Fruit fly (Drosophila melanogaster) whole organism, prepupa: Measurements from ENCODE around the gene CG3149.

Experiments used
- Blimp-1 ChIP-seq: fragments of 200-800 bp; sonication (Bioruptor generic); optimal IDR thresholded peaks from 3 replicates; lab custom pipeline; 2017; ENCODE audit warnings: missing biosample characterization, missing genetic modification characterization, mild to moderate bottlenecking, moderate library complexity, missing genetic modification reagents
- CG11294 ChIP-seq: fragments of 200-800 bp; sonication (Bioruptor generic); IDR thresholded peaks from 2 replicates; pipeline ENCODE4 v1.3.6; 2022; ENCODE audit warnings: missing biosample characterization, missing genetic modification characterization
- CG11762 ChIP-seq: fragments of 200-800 bp; sonication (Bioruptor generic); optimal IDR thresholded peaks from 3 replicates; lab custom pipeline; 2016; ENCODE audit warnings: missing biosample characterization, missing genetic modification characterization; ENCODE audit not compliant: insufficient read depth
- CG11902 ChIP-seq: fragments of 200-800 bp; sonication (Bioruptor generic); optimal IDR thresholded peaks from 3 replicates; lab custom pipeline; 2016; ENCODE audit warnings: missing biosample characterization, missing genetic modification characterization
- CG15336 ChIP-seq: fragments of 200-800 bp; sonication (Bioruptor generic); IDR thresholded peaks from 2 replicates; pipeline ENCODE4 v1.3.6; 2022; ENCODE audit warnings: missing biosample characterization, missing genetic modification characterization
- CG1621 ChIP-seq: fragments of 200-800 bp; sonication (Bioruptor generic); optimal IDR thresholded peaks from 3 replicates; lab custom pipeline; 2018; ENCODE audit warnings: missing biosample characterization, mild to moderate bottlenecking, missing genetic modification characterization
- CG3032 ChIP-seq: fragments of 200-800 bp; optimal IDR thresholded peaks from 2 replicates; lab custom pipeline; 2019; ENCODE audit warnings: missing biosample characterization, mild to moderate bottlenecking, missing genetic modification characterization, moderate library complexity
- CG31627 ChIP-seq: fragments of 200-800 bp; sonication (Bioruptor generic); optimal IDR thresholded peaks from 3 replicates; lab custom pipeline; 2016; ENCODE audit warnings: missing biosample characterization, missing genetic modification characterization
- CG32006 ChIP-seq: fragments of 200-800 bp; sonication (Bioruptor generic); optimal IDR thresholded peaks from 3 replicates; lab custom pipeline; 2017; ENCODE audit warnings: missing biosample characterization, mild to moderate bottlenecking, missing genetic modification characterization
- CG34406 ChIP-seq: fragments of 200-800 bp; sonication (Bioruptor generic); optimal IDR thresholded peaks from 3 replicates; lab custom pipeline; 2016; ENCODE audit warnings: missing biosample characterization, missing genetic modification characterization
- CG3919 ChIP-seq: fragments of 200-800 bp; sonication (Bioruptor generic); optimal IDR thresholded peaks from 3 replicates; lab custom pipeline; 2016; ENCODE audit warnings: missing biosample characterization, missing genetic modification characterization
- CG4318 ChIP-seq: fragments of 200-800 bp; sonication (Bioruptor generic); optimal IDR thresholded peaks from 3 replicates; lab custom pipeline; 2017; ENCODE audit warnings: missing biosample characterization, mild to moderate bottlenecking, missing genetic modification characterization
- CG6163 ChIP-seq: fragments of 200-800 bp; sonication (Bioruptor generic); IDR thresholded peaks from 3 replicates; pipeline ENCODE4 v1.3.6; 2022; ENCODE audit warnings: missing biosample characterization, missing genetic modification characterization
- CG6792 ChIP-seq: fragments of 200-800 bp; sonication (Bioruptor generic); optimal IDR thresholded peaks from 3 replicates; lab custom pipeline; 2016; ENCODE audit warnings: missing biosample characterization, missing genetic modification characterization
- CG6808 ChIP-seq: fragments of 200-800 bp; sonication (Bioruptor generic); optimal IDR thresholded peaks from 3 replicates; lab custom pipeline; 2017; ENCODE audit warnings: missing biosample characterization, missing genetic modification characterization, mild to moderate bottlenecking, moderate library complexity, missing genetic modification reagents
- CG6854 ChIP-seq: fragments of 200-800 bp; sonication (Bioruptor generic); optimal IDR thresholded peaks from 2 replicates; lab custom pipeline; 2017; ENCODE audit warnings: missing biosample characterization, mild to moderate bottlenecking, missing genetic modification characterization
- CG7368 ChIP-seq: fragments of 200-800 bp; sonication (Bioruptor generic); optimal IDR thresholded peaks from 3 replicates; lab custom pipeline; 2016; ENCODE audit warnings: missing biosample characterization, missing genetic modification characterization
- CG8319 ChIP-seq: fragments of 200-800 bp; sonication (Bioruptor generic); optimal IDR thresholded peaks from 3 replicates; lab custom pipeline; 2016; ENCODE audit warnings: missing biosample characterization, missing genetic modification characterization
- CG9139 ChIP-seq: fragments of 200-800 bp; sonication (Bioruptor generic); optimal IDR thresholded peaks from 3 replicates; lab custom pipeline; 2017; ENCODE audit warnings: missing biosample characterization, mild to moderate bottlenecking, missing genetic modification characterization
- Eip75B ChIP-seq: fragments of 200-800 bp; sonication (Bioruptor generic); optimal IDR thresholded peaks from 3 replicates; lab custom pipeline; 2016; ENCODE audit warnings: missing biosample characterization, missing genetic modification characterization
- Eip78C ChIP-seq: fragments of 200-800 bp; sonication (Bioruptor generic); peaks from one replicate; lab custom pipeline; 2016; ENCODE audit warnings: missing biosample characterization, missing genetic modification characterization
- Eip93F ChIP-seq: fragments of 200-800 bp; sonication (Bioruptor generic); optimal IDR thresholded peaks from 2 replicates; lab custom pipeline; 2016; ENCODE audit warnings: missing biosample characterization, mild to moderate bottlenecking, missing genetic modification characterization
- Ets21C ChIP-seq: fragments of 200-800 bp; sonication (Bioruptor generic); optimal IDR thresholded peaks from 3 replicates; lab custom pipeline; 2016; ENCODE audit warnings: missing biosample characterization, missing genetic modification characterization
- Ets96B ChIP-seq: fragments of 200-800 bp; optimal IDR thresholded peaks from 2 replicates; lab custom pipeline; 2019; ENCODE audit warnings: missing biosample characterization, mild to moderate bottlenecking, missing genetic modification characterization, moderate library complexity
- Gug ChIP-seq: fragments of 200-800 bp; sonication (Bioruptor generic); IDR thresholded peaks from 2 replicates; pipeline ENCODE4 v1.3.6; 2022; ENCODE audit warnings: missing biosample characterization, missing genetic modification characterization
- Hr38 ChIP-seq: sonication (Bioruptor generic); optimal IDR thresholded peaks from 2 replicates; lab custom pipeline; 2016; ENCODE audit warnings: missing biosample characterization, missing genetic modification characterization
- Hr39 ChIP-seq: fragments of 200-800 bp; sonication (Bioruptor generic); optimal IDR thresholded peaks from 2 replicates; lab custom pipeline; 2016; ENCODE audit warnings: missing biosample characterization, missing genetic modification characterization
- Lpt ChIP-seq: fragments of 200-800 bp; sonication (Bioruptor generic); optimal IDR thresholded peaks from 3 replicates; lab custom pipeline; 2016; ENCODE audit warnings: missing biosample characterization, missing genetic modification characterization
- Met ChIP-seq: fragments of 200-800 bp; sonication (Bioruptor generic); optimal IDR thresholded peaks from 3 replicates; lab custom pipeline; 2016; ENCODE audit warnings: missing biosample characterization, missing genetic modification characterization
- OdsH ChIP-seq: fragments of 200-800 bp; sonication (Bioruptor generic); optimal IDR thresholded peaks from 3 replicates; lab custom pipeline; 2016; ENCODE audit warnings: missing biosample characterization, missing genetic modification characterization
- Smox ChIP-seq: fragments of 200-800 bp; sonication (Bioruptor generic); optimal IDR thresholded peaks from 3 replicates; lab custom pipeline; 2016; ENCODE audit warnings: missing biosample characterization, missing genetic modification characterization
- Sox14 ChIP-seq: fragments of 200-800 bp; sonication (Bioruptor generic); optimal IDR thresholded peaks from 3 replicates; lab custom pipeline; 2016; ENCODE audit warnings: missing biosample characterization, missing genetic modification characterization
- Sox15 ChIP-seq: fragments of 200-800 bp; sonication (Bioruptor generic); optimal IDR thresholded peaks from 3 replicates; lab custom pipeline; 2016; ENCODE audit warnings: missing biosample characterization, missing genetic modification characterization
- achi ChIP-seq: fragments of 200-800 bp; sonication (Bioruptor generic); optimal IDR thresholded peaks from 3 replicates; lab custom pipeline; 2016; ENCODE audit warnings: missing biosample characterization, missing genetic modification characterization
- acj6 ChIP-seq: fragments of 200-800 bp; sonication (Bioruptor generic); optimal IDR thresholded peaks from 3 replicates; lab custom pipeline; 2016; ENCODE audit warnings: missing biosample characterization, missing genetic modification characterization
- cyc ChIP-seq: fragments of 200-800 bp; sonication (Bioruptor generic); optimal IDR thresholded peaks from 3 replicates; lab custom pipeline; 2016; ENCODE audit warnings: missing biosample characterization, missing genetic modification characterization
- dac ChIP-seq: fragments of 200-800 bp; sonication (Bioruptor generic); optimal IDR thresholded peaks from 2 replicates; lab custom pipeline; 2017; ENCODE audit warnings: missing biosample characterization, mild to moderate bottlenecking, missing genetic modification characterization
- dsx ChIP-seq: fragments of 200-800 bp; optimal IDR thresholded peaks from 3 replicates; lab custom pipeline; 2019; ENCODE audit warnings: missing biosample characterization, mild to moderate bottlenecking, missing genetic modification characterization, moderate library complexity; ENCODE audit not compliant: poor library complexity, severe bottlenecking
- fd59A ChIP-seq: fragments of 200-800 bp; sonication (Bioruptor generic); optimal IDR thresholded peaks from 2 replicates; lab custom pipeline; 2017; ENCODE audit warnings: missing biosample characterization, mild to moderate bottlenecking, missing genetic modification characterization, missing genetic modification reagents
- fd85E ChIP-seq: fragments of 200-800 bp; sonication (Bioruptor generic); optimal IDR thresholded peaks from 3 replicates; lab custom pipeline; 2016; ENCODE audit warnings: missing biosample characterization, missing genetic modification characterization
- fkh ChIP-seq: fragments of 200-800 bp; sonication (Bioruptor generic); optimal IDR thresholded peaks from 3 replicates; lab custom pipeline; 2017; ENCODE audit warnings: missing biosample characterization, mild to moderate bottlenecking, missing genetic modification characterization, moderate library complexity
- net ChIP-seq: fragments of 200-800 bp; sonication (Bioruptor generic); optimal IDR thresholded peaks from 3 replicates; lab custom pipeline; 2016; ENCODE audit warnings: missing biosample characterization, missing genetic modification characterization
- pdm3 ChIP-seq: fragments of 200-800 bp; sonication (Bioruptor generic); optimal IDR thresholded peaks from 3 replicates; lab custom pipeline; 2016; ENCODE audit warnings: missing biosample characterization, missing genetic modification characterization
- spab ChIP-seq: fragments of 200-800 bp; sonication (Bioruptor generic); optimal IDR thresholded peaks from 2 replicates; lab custom pipeline; 2017; ENCODE audit warnings: missing biosample characterization, mild to moderate bottlenecking, missing genetic modification characterization, missing genetic modification reagents
- ss ChIP-seq, 2 experiments: fragments of 200-800 bp; sonication (Bioruptor generic); optimal IDR thresholded peaks; 2 replicates in 1 of 2; 3 replicates in 1 of 2; lab custom pipeline; 2017 to 2018; ENCODE audit warnings: mild to moderate bottlenecking in 2 of 2, missing biosample characterization in 2 of 2, missing genetic modification characterization in 2 of 2, moderate library complexity in 1 of 2
- svp ChIP-seq: fragments of 200-800 bp; sonication (Bioruptor generic); peaks from one replicate; lab custom pipeline; 2016; ENCODE audit warnings: missing biosample characterization, missing genetic modification characterization
- topi ChIP-seq: fragments of 200-800 bp; sonication (Bioruptor generic); optimal IDR thresholded peaks from 3 replicates; lab custom pipeline; 2016; ENCODE audit warnings: missing biosample characterization, missing genetic modification characterization
- vri ChIP-seq: fragments of 200-800 bp; sonication (Bioruptor generic); optimal IDR thresholded peaks from 3 replicates; lab custom pipeline; 2016; ENCODE audit warnings: missing biosample characterization, mild to moderate bottlenecking, missing genetic modification characterization

Gene CG3149

DNA sequence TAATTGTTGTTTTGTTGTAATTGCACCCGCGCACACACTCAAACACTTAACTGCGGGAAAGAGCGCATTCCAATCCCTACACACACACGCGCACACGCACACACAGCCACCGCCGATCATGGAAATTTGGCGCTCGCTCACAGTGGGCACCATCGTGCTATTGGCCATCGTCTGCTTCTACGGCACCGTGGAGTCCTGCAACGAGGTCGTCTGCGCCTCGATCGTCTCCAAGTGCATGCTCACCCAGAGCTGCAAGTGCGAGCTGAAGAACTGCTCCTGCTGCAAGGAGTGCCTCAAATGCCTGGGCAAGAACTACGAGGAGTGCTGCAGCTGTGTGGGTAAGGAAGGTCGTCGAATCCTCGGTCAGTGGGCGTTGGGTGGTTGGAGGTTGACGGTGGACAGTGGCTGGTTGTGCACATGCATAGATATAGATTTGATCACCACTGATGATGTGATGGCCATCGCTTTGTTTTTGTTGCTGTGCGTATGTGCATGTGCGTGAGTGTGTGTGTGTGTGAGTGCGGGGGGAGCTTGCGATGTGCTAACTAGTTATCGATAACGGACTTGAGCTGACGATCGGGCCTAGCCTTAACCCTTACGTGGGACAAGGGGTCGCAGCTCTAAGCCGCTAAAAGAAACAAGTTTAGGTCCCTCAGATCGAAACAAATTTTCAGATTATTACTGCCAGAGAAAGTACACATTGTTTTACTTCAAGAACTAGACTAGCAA, 4.2 kb downstream of the CG3149 start (continued):
- 0 out of 2 replicates have a peak, but pooled peaks have one; percentile 24 for TF ChIP-seq CG15336 (GFP tag; lab: Robert Waterston, UW)
- TF ChIP-seq CG32006 (GFP tag; lab: Kevin White, UChicago): peak; percentile 37
- no peak for TF ChIP-seq spab (GFP tag; lab: Kevin White, UChicago)
- TF ChIP-seq CG11294 (GFP tag; lab: Robert Waterston, UW): no peak
- no peak for TF ChIP-seq Eip93F
- no peak for TF ChIP-seq CG3919 (GFP tag; lab: Kevin White, UChicago)
- TF ChIP-seq CG4318: no peak
- TF ChIP-seq vri (GFP tag; lab: Kevin White, UChicago): no peak
- TF ChIP-seq Hr39 (GFP tag; lab: Kevin White, UChicago): no peak
- TF ChIP-seq Eip78C (GFP tag; lab: Kevin White, UChicago): peak; percentile 78
- TF ChIP-seq fd85E (GFP tag; lab: Kevin White, UChicago): no peak
- TF ChIP-seq CG6808 (GFP tag; lab: Kevin White, UChicago): peak; percentile 5
- TF ChIP-seq CG9139 (GFP tag; lab: Kevin White, UChicago): no peak
- no peak for TF ChIP-seq CG1621 (tag; lab: Kevin White, UChicago)
- no peak for TF ChIP-seq CG34406
- no peak for TF ChIP-seq Met (GFP tag; lab: Kevin White, UChicago)
- no peak for TF ChIP-seq CG3032 (tag; lab: Kevin White, UChicago)
- no peak for TF ChIP-seq CG8319 (GFP tag; lab: Kevin White, UChicago)
- peak in 1 of 2 experiments; percentile 1 for TF ChIP-seq ss (GFP tag; optimal IDR thresholded peaks at IDR 0.05; lab: Kevin White, UChicago)
- TF ChIP-seq Ets96B: no peak
- no peak for TF ChIP-seq Sox15
- TF ChIP-seq CG7368 (GFP tag; lab: Kevin White, UChicago): no peak
- TF ChIP-seq pdm3: no peak
- TF ChIP-seq OdsH: no peak
- TF ChIP-seq CG11762 (GFP tag; lab: Kevin White, UChicago): no peak
- TF ChIP-seq Smox (GFP tag; lab: Kevin White, UChicago): no peak
- TF ChIP-seq fd59A (GFP tag; lab: Kevin White, UChicago): no peak
- no peak for TF ChIP-seq Blimp-1 (GFP tag; lab: Kevin White, UChicago)
- TF ChIP-seq Gug: no peak
- no peak for TF ChIP-seq dac (GFP tag; lab: Kevin White, UChicago)
- TF ChIP-seq Sox14 (GFP tag; lab: Kevin White, UChicago): no peak
- TF ChIP-seq svp (GFP tag; lab: Kevin White, UChicago): peak; percentile 51
- TF ChIP-seq CG6163 (GFP tag; lab: Robert Waterston, UW): no peak
- TF ChIP-seq Eip75B (GFP tag; lab: Kevin White, UChicago): no peak
- TF ChIP-seq net (GFP tag; lab: Kevin White, UChicago): no peak
- no peak for TF ChIP-seq acj6 (GFP tag; lab: Kevin White, UChicago)
- TF ChIP-seq CG11902 (GFP tag; lab: Kevin White, UChicago): no peak
- no peak for TF ChIP-seq CG6854 (GFP tag; lab: Kevin White, UChicago)
- TF ChIP-seq Ets21C (GFP tag; lab: Kevin White, UChicago): no peak

DNA sequence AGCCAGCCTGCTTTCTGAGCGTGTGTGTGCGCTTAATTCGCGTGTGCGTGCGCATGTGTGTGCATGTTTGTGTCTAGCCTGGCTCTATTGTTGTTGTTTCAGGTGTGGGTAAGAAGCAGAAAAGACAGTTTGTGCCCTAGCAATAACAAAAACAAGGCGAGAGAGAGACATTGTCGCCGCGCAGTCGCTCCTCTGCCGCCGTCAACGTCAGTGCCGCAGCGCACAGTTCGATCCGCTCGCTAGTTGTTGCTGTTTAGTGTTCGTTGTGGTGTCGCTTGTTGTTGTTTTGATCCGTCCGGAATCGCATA, 4.8 kb downstream of the CG3149 start:
- peak; percentile 72 for TF ChIP-seq dsx
- TF ChIP-seq Smox (GFP tag; lab: Kevin White, UChicago): no peak
- TF ChIP-seq fkh (GFP tag; lab: Kevin White, UChicago): peak; percentile 42
- no peak for TF ChIP-seq Ets96B
- no peak for TF ChIP-seq CG34406
- TF ChIP-seq CG4318: no peak
- no peak for TF ChIP-seq Ets21C (GFP tag; lab: Kevin White, UChicago)
- no peak for TF ChIP-seq Lpt
- TF ChIP-seq CG6792 (GFP tag; lab: Kevin White, UChicago): no peak
- no peak for TF ChIP-seq Hr38 (GFP tag; lab: Kevin White, UChicago)
- TF ChIP-seq cyc: no peak
- no peak for TF ChIP-seq spab (GFP tag; lab: Kevin White, UChicago)
- no peak for TF ChIP-seq CG8319 (GFP tag; lab: Kevin White, UChicago)
- no peak for TF ChIP-seq topi (GFP tag; lab: Kevin White, UChicago)
- no peak for TF ChIP-seq achi
- no peak for TF ChIP-seq Gug
- no peak for TF ChIP-seq CG31627 (GFP tag; lab: Kevin White, UChicago)
